Worm (Caenorhabditis elegans): ENCODE results near the gene K07F5.22.

Gene K07F5.22

DNA sequence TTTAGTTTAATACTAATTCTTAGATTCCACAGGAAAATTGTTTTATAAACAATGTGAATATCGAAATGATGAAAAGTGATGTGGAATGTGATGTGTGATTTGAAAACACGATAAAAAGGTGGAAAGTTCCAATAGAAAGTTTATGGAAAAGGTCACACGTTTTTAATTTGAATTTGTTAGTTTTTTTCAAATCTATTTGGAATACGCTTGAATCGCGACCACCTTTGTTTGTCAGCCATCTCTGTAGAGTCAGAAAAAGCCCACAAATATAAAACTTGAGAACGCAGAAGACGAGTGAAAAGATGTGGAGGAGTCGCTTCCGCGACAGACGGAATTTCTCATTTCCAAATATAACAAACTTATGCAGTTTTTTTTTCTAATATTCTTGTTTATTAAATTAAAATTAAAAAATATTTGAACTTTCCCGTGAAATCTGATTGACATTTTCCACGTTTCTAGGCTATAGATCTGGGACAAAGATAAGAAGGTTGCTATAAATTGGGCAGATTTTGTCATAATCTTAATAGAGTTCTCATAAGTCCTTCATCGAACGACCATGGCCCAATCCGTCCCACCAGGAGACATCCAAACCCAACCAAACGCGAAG lies 23.8 kb upstream of the K07F5.22 start, which contains the start of the genes kin-24 and msp-56:
kin-24 (minus strand) TSS at position 101 of the 607 bp plus-strand sequence.
msp-56 (plus strand) TSS at position 557 of the 607 bp plus-strand sequence.
- TF ChIP-seq Y55F3AM.14 (GFP tag; optimal IDR thresholded peaks at IDR 0.05), result no peak
- TF ChIP-seq blmp-1 (tag; optimal IDR thresholded peaks at IDR 0.05; ENCODE audit: insufficient read depth), result no peak
- no peak for TF ChIP-seq nhr-77 (tag; optimal IDR thresholded peaks at IDR 0.05)
- no peak for TF ChIP-seq skn-1 (tag; optimal IDR thresholded peaks at IDR 0.05)

DNA sequence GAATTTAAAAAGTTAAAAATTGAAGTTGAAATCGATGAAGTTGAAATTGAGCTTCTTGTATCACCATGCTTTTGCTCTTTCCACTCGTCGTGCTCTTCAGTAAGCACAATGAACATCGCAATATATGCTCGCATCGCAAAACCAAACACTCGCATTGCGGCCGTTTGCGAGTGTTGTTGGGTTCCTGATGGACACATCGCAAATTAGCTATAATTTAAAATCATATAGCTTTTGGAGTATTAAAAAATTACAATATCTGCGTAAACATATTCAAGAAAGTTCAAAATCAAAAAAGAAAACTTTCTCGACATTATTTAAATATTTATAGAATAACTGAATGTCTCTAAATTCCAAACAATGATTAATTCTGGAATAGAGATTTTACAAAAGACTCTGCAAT lies 22.8 kb upstream of the K07F5.22 start, which contains the start of gene K07F5.17:
K07F5.17 (plus strand) TSS at position 301 of the 400 bp plus-strand sequence.
- no peak for TF ChIP-seq unc-55 (GFP tag; optimal IDR thresholded peaks at IDR 0.05)
- TF ChIP-seq F13H6.1 (tag; optimal IDR thresholded peaks at IDR 0.05), result no peak
- no peak for TF ChIP-seq R02D3.7 (tag; optimal IDR thresholded peaks at IDR 0.05)
- no peak for TF ChIP-seq lsy-2 (tag; optimal IDR thresholded peaks at IDR 0.05)
- no peak for TF ChIP-seq aly-2 (tag; optimal IDR thresholded peaks at IDR 0.05)
- TF ChIP-seq ama-1 (optimal IDR thresholded peaks at IDR 0.05), result no peak
- no peak for TF ChIP-seq nhr-10 (tag; optimal IDR thresholded peaks at IDR 0.05)
- no peak for TF ChIP-seq mab-5 (tag; optimal IDR thresholded peaks at IDR 0.05)
- TF ChIP-seq sem-4 (tag; optimal IDR thresholded peaks at IDR 0.05), result no peak
- no peak for TF ChIP-seq mdl-1 (tag; optimal IDR thresholded peaks at IDR 0.05)
- TF ChIP-seq ZK546.5 (tag; optimal IDR thresholded peaks at IDR 0.05), result no peak
- no peak for TF ChIP-seq peb-1 (tag; optimal IDR thresholded peaks at IDR 0.05)
- TF ChIP-seq zag-1 (tag; optimal IDR thresholded peaks at IDR 0.05), result no peak
- TF ChIP-seq fos-1 (tag; optimal IDR thresholded peaks at IDR 0.05), result no peak
- no peak for TF ChIP-seq nhr-23 (tag; optimal IDR thresholded peaks at IDR 0.05)
- no peak for TF ChIP-seq nhr-77 (tag; optimal IDR thresholded peaks at IDR 0.05)
- TF ChIP-seq nhr-12 (tag; optimal IDR thresholded peaks at IDR 0.05), result no peak
- no peak for TF ChIP-seq unc-62 (GFP tag; optimal IDR thresholded peaks at IDR 0.05)

DNA sequence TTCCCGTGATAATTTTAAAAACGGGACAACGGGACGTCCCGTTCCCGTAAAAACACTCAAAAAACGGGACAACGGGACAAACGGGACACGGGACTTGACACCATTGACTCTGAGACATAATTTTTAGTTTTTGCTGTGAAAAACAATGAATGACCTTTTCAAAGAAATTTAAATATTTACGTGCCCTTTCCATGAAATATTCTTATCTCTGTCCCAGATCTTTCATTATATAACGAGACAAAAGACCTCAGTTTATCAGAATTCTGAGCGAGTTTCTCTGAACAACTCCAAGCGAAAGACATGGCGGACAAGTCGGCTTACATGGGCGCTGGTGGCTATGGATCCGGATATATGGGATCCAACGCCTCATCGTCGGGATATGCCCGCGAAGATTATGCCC lies 21.1 kb upstream of the K07F5.22 start, which contains the start of gene nspd-2:
nspd-2 (plus strand) TSS at position 301 of the 400 bp plus-strand sequence.
- no peak for TF ChIP-seq aly-2 (tag; optimal IDR thresholded peaks at IDR 0.05)

DNA sequence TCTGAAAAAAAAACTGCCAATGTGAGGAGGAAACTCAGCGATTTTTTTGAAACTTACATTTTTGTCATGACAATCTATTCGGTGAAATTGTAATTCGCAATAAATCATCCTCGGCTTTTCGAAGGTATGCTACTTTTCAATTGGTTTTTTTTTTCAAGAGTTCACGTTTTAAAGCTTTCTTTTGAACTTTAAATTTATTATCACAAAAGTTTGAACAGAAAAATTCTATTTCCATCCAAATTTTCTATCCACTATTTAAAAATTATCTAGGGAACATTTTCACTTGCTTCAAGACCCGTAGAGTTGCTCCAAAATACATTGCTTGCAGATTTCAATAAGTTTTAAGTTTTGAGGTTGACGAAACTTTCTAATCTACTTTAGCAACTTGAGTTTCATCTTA lies 18.3 kb upstream of the K07F5.22 start, which contains the start of gene K07F5.6:
K07F5.6 (minus strand) TSS at position 101 of the 400 bp plus-strand sequence.
- TF ChIP-seq alr-1 (tag; optimal IDR thresholded peaks at IDR 0.05), result no peak
- no peak for TF ChIP-seq snpc-4 (tag; optimal IDR thresholded peaks at IDR 0.05)

DNA sequence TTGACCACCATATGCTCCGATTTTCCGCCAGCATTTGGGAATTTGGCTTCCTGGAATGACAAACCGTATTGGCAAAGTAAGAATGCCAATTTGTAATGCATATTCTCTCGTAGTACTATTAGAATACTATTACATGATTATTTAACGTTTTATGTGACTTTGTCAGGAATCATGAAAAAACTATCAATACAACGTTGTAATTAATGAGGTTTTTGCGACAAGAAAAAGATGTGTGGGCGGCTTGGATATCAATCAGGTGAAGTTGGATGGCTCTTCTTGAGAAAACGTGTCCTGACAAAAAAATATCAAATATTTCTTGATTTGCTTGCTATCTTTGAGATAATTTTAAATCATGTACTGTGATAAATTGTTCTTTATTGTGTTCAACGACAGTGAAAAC lies 16.8 kb upstream of the K07F5.22 start, which contains the start of gene K07F5.7:
K07F5.7 (minus strand) TSS at position 101 of the 400 bp plus-strand sequence.
- no peak for TF ChIP-seq ztf-1 (GFP tag; conservative IDR thresholded peaks at IDR 0.05)
- TF ChIP-seq mdl-1 (tag; optimal IDR thresholded peaks at IDR 0.05), result no peak
- TF ChIP-seq ZK546.5 (tag; optimal IDR thresholded peaks at IDR 0.05), result no peak
- TF ChIP-seq lin-11 (tag; optimal IDR thresholded peaks at IDR 0.05), result no peak
- no peak for TF ChIP-seq snpc-4 (tag; optimal IDR thresholded peaks at IDR 0.05)
- no peak for TF ChIP-seq Y55F3AM.14 (GFP tag; optimal IDR thresholded peaks at IDR 0.05)
- no peak for TF ChIP-seq nhr-25 (tag; optimal IDR thresholded peaks at IDR 0.05)
- no peak for TF ChIP-seq nhr-10 (tag; optimal IDR thresholded peaks at IDR 0.05)

DNA sequence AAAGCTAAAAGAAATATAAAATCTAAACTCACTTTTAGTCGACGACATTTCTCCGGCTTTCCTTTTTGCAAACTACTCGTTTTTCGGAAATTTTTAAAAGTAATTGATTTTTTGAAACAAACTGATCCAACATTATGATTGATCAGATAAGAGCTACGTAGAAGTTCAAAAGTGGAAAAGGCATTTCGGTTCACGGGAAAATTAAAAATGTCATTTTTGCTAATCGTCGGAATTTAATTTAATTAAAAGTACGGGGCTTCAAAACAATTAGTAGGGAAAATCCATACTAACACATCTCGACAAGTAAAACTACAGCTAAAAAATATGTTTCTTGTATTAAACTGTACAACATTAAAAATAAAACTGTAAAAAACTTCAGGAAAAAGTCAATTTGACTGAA lies 15.3 kb upstream of the K07F5.22 start, which contains the start of gene K07F5.8:
K07F5.8 (minus strand) TSS at position 101 of the 400 bp plus-strand sequence.
- TF ChIP-seq ama-1 (optimal IDR thresholded peaks at IDR 0.05) (no peak), elt-3 (tag; optimal IDR thresholded peaks at IDR 0.05) (no peak), F13H6.1 (tag; optimal IDR thresholded peaks at IDR 0.05) (no peak), unc-55 (GFP tag; optimal IDR thresholded peaks at IDR 0.05) (no peak), lin-13 (GFP tag; optimal IDR thresholded peaks at IDR 0.05) (no peak), nhr-129 (tag; optimal IDR thresholded peaks at IDR 0.05) (no peak), nhr-77 (tag; optimal IDR thresholded peaks at IDR 0.05) (no peak)

DNA sequence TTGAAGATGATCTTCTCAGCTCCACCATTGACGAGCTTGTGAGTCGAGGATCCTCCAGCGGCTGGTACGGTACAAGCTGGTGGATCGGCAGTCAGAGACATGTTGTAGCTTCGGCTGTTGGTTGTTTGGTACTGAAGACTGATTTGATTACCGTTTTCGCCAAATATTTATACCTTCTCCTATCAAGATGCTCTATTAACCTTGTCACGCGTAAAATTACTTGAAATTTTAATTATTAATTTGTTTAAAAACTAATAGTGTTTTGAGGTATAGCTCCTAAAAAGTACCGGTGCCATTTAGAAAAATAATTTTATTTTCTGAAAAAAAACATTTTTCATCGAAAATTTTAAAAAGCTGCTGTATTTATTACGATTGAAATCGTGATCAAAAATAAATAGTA lies 13.9 kb upstream of the K07F5.22 start, which contains the start of gene ssp-10:
ssp-10 (minus strand) TSS at position 101 of the 400 bp plus-strand sequence.
- TF ChIP-seq nhr-12 (tag; optimal IDR thresholded peaks at IDR 0.05), result no peak
- no peak for TF ChIP-seq egl-27 (tag; optimal IDR thresholded peaks at IDR 0.05)
- no peak for TF ChIP-seq ceh-16 (tag; optimal IDR thresholded peaks at IDR 0.05)
- TF ChIP-seq sma-9 (GFP tag; optimal IDR thresholded peaks at IDR 0.05), result no peak
- no peak for TF ChIP-seq sma-9 (tag; optimal IDR thresholded peaks at IDR 0.05)
- no peak for TF ChIP-seq ama-1 (optimal IDR thresholded peaks at IDR 0.05)
- TF ChIP-seq nhr-21 (tag; optimal IDR thresholded peaks at IDR 0.05), result no peak
- TF ChIP-seq nhr-237 (tag; optimal IDR thresholded peaks at IDR 0.05), result no peak
- no peak for TF ChIP-seq fos-1 (tag; optimal IDR thresholded peaks at IDR 0.05)
- TF ChIP-seq nhr-23 (tag; optimal IDR thresholded peaks at IDR 0.05), result no peak
- TF ChIP-seq unc-55 (GFP tag; optimal IDR thresholded peaks at IDR 0.05), result no peak
- no peak for TF ChIP-seq blmp-1 (tag; optimal IDR thresholded peaks at IDR 0.05; ENCODE audit: insufficient read depth)
- TF ChIP-seq ceh-82 (tag; optimal IDR thresholded peaks at IDR 0.05), result no peak
- no peak for TF ChIP-seq F13H6.1 (tag; optimal IDR thresholded peaks at IDR 0.05)
- no peak for TF ChIP-seq crh-2 (tag; optimal IDR thresholded peaks at IDR 0.05)
- no peak for TF ChIP-seq ZK546.5 (tag; optimal IDR thresholded peaks at IDR 0.05)
- no peak for TF ChIP-seq ztf-11 (tag; optimal IDR thresholded peaks at IDR 0.05)
- no peak for TF ChIP-seq nhr-6 (tag; optimal IDR thresholded peaks at IDR 0.05)
- TF ChIP-seq nhr-10 (tag; optimal IDR thresholded peaks at IDR 0.05), result no peak
- no peak for TF ChIP-seq mdl-1 (tag; optimal IDR thresholded peaks at IDR 0.05)
